Worm (Caenorhabditis elegans) whole organism, L1 larva: ENCODE results near the gene H40L08.3.

Experiments used
- alr-1 ChIP-seq: fragments of 200-800 bp; sonication (Bioruptor generic); optimal IDR thresholded peaks from 2 replicates; lab custom pipeline; 2018; ENCODE audit warnings: borderline replicate concordance, mild to moderate bottlenecking, missing genetic modification characterization, missing compliant biosample characterization
- ceh-82 ChIP-seq, 3 experiments: fragments of 150-350 bp in 1 of 3; sonication (generic microtip) in 2 of 3; optimal IDR thresholded peaks; 2 replicates each; lab custom pipeline; 2014 to 2017; ENCODE audit warnings: missing biosample characterization in 3 of 3, missing genetic modification characterization in 3 of 3
- efl-1 ChIP-seq, 4 experiments: fragments of 150-350 bp; optimal IDR thresholded peaks in 3 of 4; peaks in 1 of 4; 1 replicate in 1 of 4; 2 replicates in 3 of 4; lab custom pipeline; 2014; ENCODE audit warnings: missing biosample characterization in 2 of 4, missing genetic modification characterization in 2 of 4, missing genetic modification reagents in 2 of 4
- efl-3 ChIP-seq: fragments of 200-800 bp; sonication (Bioruptor generic); optimal IDR thresholded peaks from 2 replicates; lab custom pipeline; 2018; ENCODE audit warnings: mild to moderate bottlenecking, missing genetic modification characterization, missing compliant biosample characterization
- lin-13 ChIP-seq: fragments of 150-350 bp; optimal IDR thresholded peaks from 2 replicates; lab custom pipeline; 2014; ENCODE audit warnings: missing biosample characterization, missing genetic modification reagents, missing genetic modification characterization
- lin-15B ChIP-seq: fragments of 150-350 bp; sonication (generic microtip); optimal IDR thresholded peaks from 3 replicates; lab custom pipeline; 2014; ENCODE audit warnings: missing biosample characterization, missing genetic modification characterization
- mdl-1 ChIP-seq, 2 experiments: fragments of 150-350 bp; optimal IDR thresholded peaks; 2 replicates each; lab custom pipeline; 2014 to 2017; ENCODE audit warnings: missing biosample characterization in 2 of 2, missing genetic modification characterization in 2 of 2, inconsistent platforms in 1 of 2
- mep-1 ChIP-seq: fragments of 150-350 bp; optimal IDR thresholded peaks from 2 replicates; lab custom pipeline; 2014; ENCODE audit warnings: missing biosample characterization, missing genetic modification characterization
- nhr-11 ChIP-seq: fragments of 150-350 bp; optimal IDR thresholded peaks from 2 replicates; lab custom pipeline; 2014; ENCODE audit warnings: missing biosample characterization, missing genetic modification characterization
- nhr-237 ChIP-seq: fragments of 150-350 bp; optimal IDR thresholded peaks from 2 replicates; lab custom pipeline; 2014; ENCODE audit warnings: missing biosample characterization, missing genetic modification characterization
- rnt-1 ChIP-seq: sonication (generic microtip); optimal IDR thresholded peaks from 2 replicates; lab custom pipeline; 2016; ENCODE audit warnings: mild to moderate bottlenecking, missing genetic modification characterization, moderate library complexity, missing compliant biosample characterization
- skn-1 ChIP-seq: fragments of 150-350 bp; optimal IDR thresholded peaks from 2 replicates; lab custom pipeline; 2014; ENCODE audit warnings: missing biosample characterization, missing genetic modification characterization
- unc-130 ChIP-seq: fragments of 150-350 bp; optimal IDR thresholded peaks from 2 replicates; lab custom pipeline; 2017; ENCODE audit warnings: missing biosample characterization, missing genetic modification characterization, inconsistent platforms

- TF ChIP-seq efl-3 (GFP tag; lab: Kevin White, UChicago) (no peak), lin-13 (GFP tag; lab: Kevin White, UChicago) (no peak), nhr-237 (tag; lab: Kevin White, UChicago) (no peak), mep-1 (tag; lab: Kevin White, UChicago) (no peak), skn-1 (tag; lab: Kevin White, UChicago) (no peak), ceh-82 (tag; optimal IDR thresholded peaks at IDR 0.05; lab: Kevin White, UChicago) (no peak), rnt-1 (tag; lab: Kevin White, UChicago) (no peak), alr-1 (no peak), efl-1 (optimal IDR thresholded peaks at IDR 0.05; lab: Kevin White, UChicago) (no peak), efl-1 (GFP tag; optimal IDR thresholded peaks at IDR 0.05 in 1 of 2; lab: Kevin White, UChicago) (no peak), mdl-1 (tag; optimal IDR thresholded peaks at IDR 0.05; lab: Kevin White, UChicago) (no peak), nhr-11 (tag; lab: Kevin White, UChicago) (no peak), unc-130 (no peak), lin-15B (no peak)
Measured at ce11 chrX:15034787-15035186, 41.1 kb downstream of the H40L08.3 start, which contains the start of gene dsc-1.
